Worm (Caenorhabditis elegans) whole organism, L2 larva: ENCODE data around the gene clc-4.

Source experiments
- R02D3.7 ChIP-seq: fragments of 150-350 bp; optimal IDR thresholded peaks from 2 replicates; lab custom pipeline; 2014; ENCODE audit warnings: missing biosample characterization, missing genetic modification characterization
- ceh-82 ChIP-seq: fragments of 150-350 bp; optimal IDR thresholded peaks from 2 replicates; lab custom pipeline; 2014; ENCODE audit warnings: missing biosample characterization, missing genetic modification characterization
- crh-2 ChIP-seq: sonication (generic microtip); optimal IDR thresholded peaks from 2 replicates; lab custom pipeline; 2017; ENCODE audit warnings: missing biosample characterization, missing genetic modification characterization
- egl-27 ChIP-seq: sonication (generic microtip); optimal IDR thresholded peaks from 3 replicates; lab custom pipeline; 2017; ENCODE audit warnings: missing biosample characterization, missing genetic modification reagents, missing genetic modification characterization
- fos-1 ChIP-seq: fragments of 150-350 bp; optimal IDR thresholded peaks from 2 replicates; lab custom pipeline; 2014; ENCODE audit warnings: missing biosample characterization, missing genetic modification characterization
- lin-13 ChIP-seq: fragments of 150-350 bp; optimal IDR thresholded peaks from 2 replicates; lab custom pipeline; 2014; ENCODE audit warnings: missing biosample characterization, missing genetic modification reagents, missing genetic modification characterization
- mbf-1 ChIP-seq: sonication (generic microtip); optimal IDR thresholded peaks from 2 replicates; lab custom pipeline; 2017; ENCODE audit warnings: missing biosample characterization, missing genetic modification characterization
- mdl-1 ChIP-seq, 2 experiments: fragments of 150-350 bp in 1 of 2; sonication (generic microtip) in 1 of 2; optimal IDR thresholded peaks; 2 replicates each; lab custom pipeline; 2017; ENCODE audit warnings: missing biosample characterization in 2 of 2, missing genetic modification characterization in 2 of 2
- nhr-11 ChIP-seq: fragments of 150-350 bp; optimal IDR thresholded peaks from 2 replicates; lab custom pipeline; 2014; ENCODE audit warnings: missing biosample characterization, missing genetic modification characterization
- nhr-12 ChIP-seq: fragments of 150-350 bp; optimal IDR thresholded peaks from 2 replicates; lab custom pipeline; 2014; ENCODE audit warnings: missing biosample characterization, missing genetic modification characterization
- peb-1 ChIP-seq: fragments of 150-350 bp; optimal IDR thresholded peaks from 2 replicates; lab custom pipeline; 2014; ENCODE audit warnings: missing biosample characterization, missing genetic modification characterization
- skn-1 ChIP-seq: sonication (generic microtip); optimal IDR thresholded peaks from 2 replicates; lab custom pipeline; 2017; ENCODE audit warnings: missing biosample characterization, missing genetic modification characterization
- unc-39 ChIP-seq: fragments of 150-350 bp; optimal IDR thresholded peaks from 2 replicates; lab custom pipeline; 2014; ENCODE audit warnings: missing biosample characterization, missing genetic modification characterization

- TF ChIP-seq mdl-1 (tag; optimal IDR thresholded peaks at IDR 0.05; lab: Kevin White, UChicago) (no peak), crh-2 (tag; lab: Kevin White, UChicago) (no peak), R02D3.7 (tag; lab: Kevin White, UChicago) (no peak), egl-27 (no peak), fos-1 (no peak), ceh-82 (tag; lab: Kevin White, UChicago) (no peak), nhr-11 (no peak), nhr-12 (no peak), unc-39 (tag; lab: Kevin White, UChicago) (no peak), mbf-1 (tag; lab: Kevin White, UChicago) (no peak), lin-13 (GFP tag; lab: Kevin White, UChicago) (no peak), peb-1 (no peak), skn-1 (tag; lab: Kevin White, UChicago) (no peak)
These were observed 27.5 kb downstream of the clc-4 start for ce11 chrX:10756185-10756584.
